Fruit fly (Drosophila melanogaster) whole organism, embryonic: ENCODE data around the gene bmm.
A peak's percentile ranks its signal among the peaks of the same experiment; 100 is the strongest.

ENCODE experiments used
- BEAF-32 ChIP-seq: fragments of 200-800 bp; sonication (Bioruptor generic); optimal IDR thresholded peaks from 3 replicates; lab custom pipeline; 2017; ENCODE audit warnings: missing biosample characterization, missing genetic modification characterization, mild to moderate bottlenecking, moderate library complexity, missing genetic modification reagents
- CG10321 ChIP-seq: fragments of 200-800 bp; sonication (Bioruptor generic); IDR thresholded peaks from 2 replicates; pipeline ENCODE4 v1.3.6; 2022; ENCODE audit warnings: missing biosample characterization, missing genetic modification characterization
- CG12744 ChIP-seq: fragments of 200-800 bp; sonication (Bioruptor generic); optimal IDR thresholded peaks from 2 replicates; lab custom pipeline; 2016; ENCODE audit warnings: missing biosample characterization, missing genetic modification characterization
- CG13624 ChIP-seq: fragments of 200-800 bp; sonication (Bioruptor generic); optimal IDR thresholded peaks from 2 replicates; lab custom pipeline; 2016; ENCODE audit warnings: missing biosample characterization, missing genetic modification characterization
- CG15011 ChIP-seq: fragments of 200-800 bp; sonication (Bioruptor generic); optimal IDR thresholded peaks from 3 replicates; lab custom pipeline; 2018; ENCODE audit warnings: missing biosample characterization, mild to moderate bottlenecking, missing genetic modification characterization
- CG1603 ChIP-seq: fragments of 200-800 bp; sonication (Bioruptor generic); optimal IDR thresholded peaks from 2 replicates; lab custom pipeline; 2019; ENCODE audit warnings: missing biosample characterization, mild to moderate bottlenecking, missing genetic modification characterization, moderate library complexity
- CG17359 ChIP-seq: fragments of 200-800 bp; sonication (Bioruptor generic); optimal IDR thresholded peaks from 3 replicates; lab custom pipeline; 2018; ENCODE audit warnings: missing biosample characterization, mild to moderate bottlenecking, missing genetic modification characterization, moderate library complexity
- CG2120 ChIP-seq: fragments of 200-800 bp; sonication (Bioruptor generic); optimal IDR thresholded peaks from 3 replicates; lab custom pipeline; 2016; ENCODE audit warnings: missing biosample characterization, missing genetic modification characterization
- CG2875 ChIP-seq: fragments of 200-800 bp; sonication (Bioruptor generic); optimal IDR thresholded peaks from 2 replicates; lab custom pipeline; 2017; ENCODE audit warnings: missing biosample characterization, mild to moderate bottlenecking, missing genetic modification characterization, missing genetic modification reagents
- CG32532 ChIP-seq: fragments of 200-800 bp; sonication (Bioruptor generic); IDR thresholded peaks from 2 replicates; pipeline ENCODE4 v1.3.6; 2022; ENCODE audit warnings: missing biosample characterization, missing genetic modification characterization
- CG42726 ChIP-seq: fragments of 200-800 bp; sonication (Bioruptor generic); IDR thresholded peaks from 2 replicates; pipeline ENCODE4 v1.3.6; 2022; ENCODE audit warnings: missing biosample characterization, missing genetic modification characterization; ENCODE audit not compliant: partially characterized antibody
- CG4617 ChIP-seq: fragments of 200-800 bp; sonication (Bioruptor generic); optimal IDR thresholded peaks from 3 replicates; lab custom pipeline; 2016; ENCODE audit warnings: missing biosample characterization, missing genetic modification characterization, borderline replicate concordance
- CG6765 ChIP-seq: fragments of 200-800 bp; sonication (Bioruptor generic); optimal IDR thresholded peaks from 3 replicates; lab custom pipeline; 2017; ENCODE audit warnings: missing biosample characterization, mild to moderate bottlenecking, missing genetic modification characterization
- CG7372 ChIP-seq: fragments of 200-800 bp; sonication (Bioruptor generic); IDR thresholded peaks from 2 replicates; pipeline ENCODE4 v1.3.6; 2022; ENCODE audit warnings: missing biosample characterization, missing genetic modification characterization
- CG7839 ChIP-seq: fragments of 200-800 bp; sonication (Bioruptor generic); optimal IDR thresholded peaks from 3 replicates; lab custom pipeline; 2018; ENCODE audit warnings: missing biosample characterization, mild to moderate bottlenecking, missing genetic modification characterization, moderate library complexity
- CG7928 ChIP-seq: fragments of 200-800 bp; sonication (Bioruptor generic); optimal IDR thresholded peaks from 2 replicates; lab custom pipeline; 2017; ENCODE audit warnings: missing biosample characterization, mild to moderate bottlenecking, missing genetic modification characterization
- CG8290 ChIP-seq, 3 experiments: fragments of 200-800 bp; sonication (Bioruptor generic); optimal IDR thresholded peaks; 2 replicates each; lab custom pipeline; 2016 to 2019; ENCODE audit warnings: missing biosample characterization in 3 of 3, missing genetic modification characterization in 3 of 3, mild to moderate bottlenecking in 2 of 3, moderate library complexity in 1 of 3
- CG8388 ChIP-seq: fragments of 200-800 bp; sonication (Bioruptor generic); optimal IDR thresholded peaks from 2 replicates; lab custom pipeline; 2019; ENCODE audit warnings: missing biosample characterization, mild to moderate bottlenecking, missing genetic modification characterization, moderate library complexity
- Dip2 ChIP-seq: fragments of 200-800 bp; sonication (Bioruptor generic); IDR thresholded peaks from 2 replicates; pipeline ENCODE4 v1.3.6; 2022; ENCODE audit warnings: missing biosample characterization, missing genetic modification characterization
- Dip3 ChIP-seq: fragments of 200-800 bp; sonication (Bioruptor generic); optimal IDR thresholded peaks from 3 replicates; lab custom pipeline; 2016; ENCODE audit warnings: missing biosample characterization, missing genetic modification characterization
- Elba2 ChIP-seq: fragments of 200-800 bp; sonication (Bioruptor generic); optimal IDR thresholded peaks from 3 replicates; lab custom pipeline; 2016; ENCODE audit warnings: missing biosample characterization, missing genetic modification characterization
- NC2α ChIP-seq: fragments of 200-800 bp; sonication (Bioruptor generic); optimal IDR thresholded peaks from 2 replicates; lab custom pipeline; 2016; ENCODE audit warnings: missing biosample characterization, missing genetic modification characterization
- NC2β ChIP-seq: fragments of 200-800 bp; sonication (Bioruptor generic); optimal IDR thresholded peaks from 2 replicates; lab custom pipeline; 2016; ENCODE audit warnings: missing biosample characterization, missing genetic modification characterization
- Scr ChIP-seq: fragments of 200-800 bp; sonication (Bioruptor generic); IDR thresholded peaks from 2 replicates; pipeline ENCODE4 v1.3.6; 2022; ENCODE audit warnings: missing biosample characterization, missing genetic modification characterization; ENCODE audit not compliant: partially characterized antibody
- Sin3A ChIP-seq: fragments of >200 bp; optimal IDR thresholded peaks from 2 replicates; lab custom pipeline; 2018
- Spps ChIP-seq: fragments of 200-800 bp; sonication (Bioruptor generic); optimal IDR thresholded peaks from 2 replicates; lab custom pipeline; 2018; ENCODE audit warnings: missing biosample characterization, mild to moderate bottlenecking, missing genetic modification characterization
- ap ChIP-seq: fragments of 200-800 bp; sonication (Bioruptor generic); IDR thresholded peaks from 2 replicates; pipeline ENCODE4 v1.3.6; 2022; ENCODE audit warnings: missing biosample characterization, missing genetic modification characterization
- fd3F ChIP-seq: fragments of 200-800 bp; sonication (Bioruptor generic); optimal IDR thresholded peaks from 2 replicates; lab custom pipeline; 2018; ENCODE audit warnings: missing biosample characterization, mild to moderate bottlenecking, missing genetic modification characterization, moderate library complexity
- fru ChIP-seq: fragments of >200 bp; optimal IDR thresholded peaks from 2 replicates; lab custom pipeline; 2017
- ftz-f1 ChIP-seq: fragments of 200-800 bp; sonication (Bioruptor generic); optimal IDR thresholded peaks from 2 replicates; lab custom pipeline; 2016; ENCODE audit warnings: missing biosample characterization, missing genetic modification characterization
- gce ChIP-seq: fragments of 200-800 bp; sonication (Bioruptor generic); IDR thresholded peaks from 3 replicates; pipeline ENCODE4 v1.3.6; 2022; ENCODE audit warnings: missing biosample characterization, missing genetic modification characterization
- gem ChIP-seq: fragments of 200-800 bp; sonication (Bioruptor generic); optimal IDR thresholded peaks from 2 replicates; lab custom pipeline; 2019; ENCODE audit warnings: missing biosample characterization, mild to moderate bottlenecking, missing genetic modification characterization, moderate library complexity
- gt ChIP-seq: fragments of 200-800 bp; sonication (Bioruptor generic); IDR thresholded peaks from 2 replicates; pipeline ENCODE4 v1.3.6; 2022; ENCODE audit warnings: missing biosample characterization, missing genetic modification characterization
- hkb ChIP-seq, 2 experiments: fragments of 200-800 bp in 1 of 2; fragments of >200 bp in 1 of 2; sonication (Bioruptor generic) in 1 of 2; IDR thresholded peaks in 1 of 2; optimal IDR thresholded peaks in 1 of 2; 2 replicates each; pipeline versions ENCODE4 v1.3.6 to Lab custom; 2017 to 2022; ENCODE audit warnings: missing biosample characterization in 1 of 2, missing genetic modification characterization in 1 of 2
- inv ChIP-seq: fragments of 200-800 bp; sonication (Bioruptor generic); IDR thresholded peaks from 2 replicates; pipeline ENCODE4 v1.3.6; 2022; ENCODE audit warnings: missing biosample characterization, missing genetic modification characterization; ENCODE audit not compliant: partially characterized antibody
- onecut ChIP-seq: fragments of 200-800 bp; sonication (Bioruptor generic); IDR thresholded peaks from 2 replicates; pipeline ENCODE4 v1.3.6; 2022; ENCODE audit warnings: missing biosample characterization, missing genetic modification characterization
- org-1 ChIP-seq: fragments of 200-800 bp; sonication (Bioruptor generic); optimal IDR thresholded peaks from 2 replicates; lab custom pipeline; 2017; ENCODE audit warnings: missing biosample characterization, missing genetic modification characterization
- otp ChIP-seq: fragments of 200-800 bp; sonication (Bioruptor generic); IDR thresholded peaks from 3 replicates; pipeline ENCODE4, ENCODE4 v1.3.6; 2022; ENCODE audit warnings: missing biosample characterization, missing genetic modification characterization
- pb ChIP-seq: fragments of 200-800 bp; sonication (Bioruptor generic); optimal IDR thresholded peaks from 3 replicates; lab custom pipeline; 2016; ENCODE audit warnings: missing biosample characterization, missing genetic modification characterization
- peb ChIP-seq: fragments of 200-800 bp; sonication (Bioruptor generic); IDR thresholded peaks from 2 replicates; pipeline ENCODE4 v1.3.6; 2022; ENCODE audit warnings: missing biosample characterization, missing genetic modification characterization
- pita ChIP-seq: fragments of 200-800 bp; sonication (Bioruptor generic); optimal IDR thresholded peaks from 2 replicates; lab custom pipeline; 2017; ENCODE audit warnings: missing biosample characterization, mild to moderate bottlenecking, missing genetic modification characterization
- psq ChIP-seq: fragments of 200-800 bp; sonication (Bioruptor generic); optimal IDR thresholded peaks from 2 replicates; lab custom pipeline; 2017; ENCODE audit warnings: missing biosample characterization, missing genetic modification characterization
- ranshi ChIP-seq: fragments of 200-800 bp; sonication (Bioruptor generic); IDR thresholded peaks from 2 replicates; pipeline ENCODE4 v1.3.6; 2022; ENCODE audit warnings: missing biosample characterization, missing genetic modification characterization
- run ChIP-seq: fragments of 200-800 bp; sonication (Bioruptor generic); optimal IDR thresholded peaks from 3 replicates; lab custom pipeline; 2018; ENCODE audit warnings: missing biosample characterization, mild to moderate bottlenecking, missing genetic modification characterization
- slp2 ChIP-seq: fragments of 200-800 bp; sonication (Bioruptor generic); optimal IDR thresholded peaks from 2 replicates; lab custom pipeline; 2016; ENCODE audit warnings: missing biosample characterization, missing genetic modification characterization
- tgo ChIP-seq: fragments of 200-800 bp; sonication (Bioruptor generic); IDR thresholded peaks from 3 replicates; pipeline ENCODE4 v1.3.6; 2022; ENCODE audit warnings: missing biosample characterization, missing genetic modification characterization
- unc-4 ChIP-seq: fragments of 200-800 bp; sonication (Bioruptor generic); IDR thresholded peaks from 2 replicates; pipeline ENCODE4 v1.3.6; 2022; ENCODE audit warnings: missing biosample characterization, missing genetic modification characterization; ENCODE audit not compliant: partially characterized antibody
- unpg ChIP-seq: fragments of 200-800 bp; sonication (Bioruptor generic); optimal IDR thresholded peaks from 3 replicates; lab custom pipeline; 2018; ENCODE audit warnings: missing biosample characterization, mild to moderate bottlenecking, missing genetic modification characterization, moderate library complexity

bmm gene

dm6 chr3L:14755951-14756723, 30.1 kb downstream of the bmm start (continued):
- TF ChIP-seq CG7839 (tag; lab: Kevin White, UChicago), result peak; percentile 94
- peak; percentile 80 for TF ChIP-seq unpg (GFP tag; lab: Kevin White, UChicago)
- TF ChIP-seq Spps (tag; lab: Kevin White, UChicago), result no peak
- TF ChIP-seq Dip3 (GFP tag; lab: Kevin White, UChicago), result peak; percentile 80
- TF ChIP-seq CG15011 (GFP tag; lab: Kevin White, UChicago), result peak; percentile 86
- peak; percentile 56 for TF ChIP-seq NC2β
- TF ChIP-seq Sin3A (lab: Kevin White, UChicago), result no peak
- TF ChIP-seq pita, result no peak
- TF ChIP-seq CG1603 (tag; lab: Kevin White, UChicago), result peak; percentile 43
- TF ChIP-seq CG17359 (tag; lab: Kevin White, UChicago), result peak; percentile 87
- peak; percentile 87 for TF ChIP-seq tgo (GFP tag; lab: Robert Waterston, UW)
- 0 out of 2 replicates have a peak, but pooled peaks have one; percentile 15 for TF ChIP-seq gt (GFP tag; lab: Robert Waterston, UW)
- TF ChIP-seq org-1 (GFP tag; lab: Kevin White, UChicago), result peak; percentile 87
- peak; percentile 84 for TF ChIP-seq CG8388 (GFP tag; lab: Kevin White, UChicago)
- peak; percentile 97 for TF ChIP-seq CG10321
- TF ChIP-seq fru (lab: Kevin White, UChicago), result no peak
- no peak; the same call in 1 of the 2 replicates for TF ChIP-seq inv (GFP tag; lab: Robert Waterston, UW)
- peak; percentile 70 for TF ChIP-seq CG2875 (GFP tag; lab: Kevin White, UChicago)
- peak; percentile 42 for TF ChIP-seq ap (GFP tag; lab: Robert Waterston, UW)
- TF ChIP-seq slp2 (GFP tag; lab: Kevin White, UChicago), result peak; percentile 75
- no peak for TF ChIP-seq ftz-f1
- peak; percentile 10; the same call in 1 of the 2 replicates for TF ChIP-seq CG42726 (GFP tag; lab: Robert Waterston, UW)
- no peak for TF ChIP-seq pb (GFP tag; lab: Kevin White, UChicago)
- peak; percentile 26 for TF ChIP-seq CG4617
- peak; percentile 94 for TF ChIP-seq CG2120
- TF ChIP-seq BEAF-32 (GFP tag; lab: Kevin White, UChicago), result no peak
- TF ChIP-seq NC2α (GFP tag; lab: Kevin White, UChicago), result peak; percentile 75
- TF ChIP-seq CG7928 (GFP tag; lab: Kevin White, UChicago), result peak; percentile 65
- peak; percentile 60; the same call in 2 of the 3 replicates for TF ChIP-seq gce (GFP tag; lab: Robert Waterston, UW)
- TF ChIP-seq psq (GFP tag; lab: Kevin White, UChicago), result peak; percentile 43
- peak; percentile 75 for TF ChIP-seq CG12744 (GFP tag; lab: Kevin White, UChicago)
- peak; percentile 94 for TF ChIP-seq gem (tag; lab: Kevin White, UChicago)
- TF ChIP-seq CG32532 (GFP tag; lab: Robert Waterston, UW), result peak; percentile 82
- no peak for TF ChIP-seq otp (GFP tag; lab: Robert Waterston, UW)
- TF ChIP-seq onecut (GFP tag; lab: Robert Waterston, UW), result peak; percentile 38
- TF ChIP-seq CG13624 (GFP tag; lab: Kevin White, UChicago), result peak; percentile 65
- no peak for TF ChIP-seq Elba2 (GFP tag; lab: Kevin White, UChicago)
- TF ChIP-seq CG6765 (GFP tag; lab: Kevin White, UChicago), result peak; percentile 87
- no peak; the same call in 1 of the 2 replicates for TF ChIP-seq Dip2 (GFP tag; lab: Robert Waterston, UW)
- TF ChIP-seq CG7372, result peak; percentile 86
- TF ChIP-seq run, result peak; percentile 85
- TF ChIP-seq fd3F (GFP tag; lab: Kevin White, UChicago), result peak; percentile 87
- no peak; the same call in 1 of the 2 replicates for TF ChIP-seq Scr (GFP tag; lab: Robert Waterston, UW)
- 0 out of 2 replicates have a peak, but pooled peaks have one; percentile 29 for TF ChIP-seq unc-4 (GFP tag; lab: Robert Waterston, UW)
- no peak for TF ChIP-seq hkb (optimal IDR thresholded peaks at IDR 0.05; lab: Kevin White, UChicago)
- TF ChIP-seq hkb (GFP tag; IDR thresholded peaks at IDR 0.05; lab: Robert Waterston, UW), result peak; percentile 77
- TF ChIP-seq CG8290 (GFP tag; optimal IDR thresholded peaks at IDR 0.05; lab: Kevin White, UChicago), result no peak
- peak; percentile 9 to 62 for TF ChIP-seq CG8290 (tag; optimal IDR thresholded peaks at IDR 0.05; lab: Kevin White, UChicago)
- TF ChIP-seq peb, result no peak; the same call in 1 of the 2 replicates
- peak; percentile 70 for TF ChIP-seq ranshi (GFP tag; lab: Robert Waterston, UW)
